Worm (Caenorhabditis elegans) whole organism, L3 larva: ENCODE results near the gene F27B3.8.

Experiments used
- aly-2 ChIP-seq: fragments of 150-350 bp; optimal IDR thresholded peaks from 2 replicates; lab custom pipeline; 2014; ENCODE audit warnings: missing biosample characterization, missing genetic modification characterization
- ceh-16 ChIP-seq: sonication (generic microtip); optimal IDR thresholded peaks from 2 replicates; lab custom pipeline; 2017; ENCODE audit warnings: missing biosample characterization, missing genetic modification characterization
- elt-2 ChIP-seq: sonication (generic microtip); optimal IDR thresholded peaks from 2 replicates; lab custom pipeline; 2016; ENCODE audit warnings: missing genetic modification reagents, mild to moderate bottlenecking, missing genetic modification characterization, missing compliant biosample characterization
- mdl-1 ChIP-seq: fragments of 150-350 bp; optimal IDR thresholded peaks from 2 replicates; lab custom pipeline; 2014; ENCODE audit warnings: missing biosample characterization, missing genetic modification characterization
- nhr-12 ChIP-seq: fragments of 150-350 bp; optimal IDR thresholded peaks from 2 replicates; lab custom pipeline; 2014; ENCODE audit warnings: missing biosample characterization, missing genetic modification characterization
- nhr-237 ChIP-seq: fragments of 150-350 bp; optimal IDR thresholded peaks from 2 replicates; lab custom pipeline; 2014; ENCODE audit warnings: missing biosample characterization, missing genetic modification characterization
- nhr-76 ChIP-seq: fragments of 150-350 bp; sonication (generic microtip); optimal IDR thresholded peaks from 5 replicates; lab custom pipeline; 2014; ENCODE audit warnings: missing biosample characterization, missing genetic modification characterization
- pha-4 ChIP-seq: fragments of 150-350 bp; optimal IDR thresholded peaks from 2 replicates; lab custom pipeline; 2014; ENCODE audit warnings: missing biosample characterization, missing genetic modification reagents, missing genetic modification characterization
- sea-2 ChIP-seq: fragments of 150-350 bp; sonication (generic microtip); optimal IDR thresholded peaks from 4 replicates; lab custom pipeline; 2014; ENCODE audit warnings: missing biosample characterization, missing genetic modification reagents, missing genetic modification characterization
- skn-1 ChIP-seq: fragments of 150-350 bp; optimal IDR thresholded peaks from 2 replicates; lab custom pipeline; 2014; ENCODE audit warnings: missing biosample characterization, missing genetic modification characterization
- snpc-4 ChIP-seq: fragments of 150-350 bp; optimal IDR thresholded peaks from 2 replicates; lab custom pipeline; 2014; ENCODE audit warnings: missing biosample characterization, missing genetic modification characterization
- unc-39 ChIP-seq: sonication (generic microtip); optimal IDR thresholded peaks from 4 replicates; lab custom pipeline; 2017; ENCODE audit warnings: missing biosample characterization, missing genetic modification characterization
- unc-62 ChIP-seq: fragments of 150-350 bp; sonication (generic microtip); optimal IDR thresholded peaks from 4 replicates; lab custom pipeline; 2014; ENCODE audit warnings: missing biosample characterization, missing genetic modification reagents, missing genetic modification characterization

- no peak for TF ChIP-seq mdl-1
- TF ChIP-seq nhr-12 = no peak
- TF ChIP-seq ceh-16 (tag; lab: Kevin White, UChicago) = no peak
- no peak for TF ChIP-seq snpc-4 (tag; lab: Kevin White, UChicago)
- TF ChIP-seq aly-2 (tag; lab: Kevin White, UChicago) = no peak
- TF ChIP-seq skn-1 (tag; lab: Kevin White, UChicago) = no peak
- TF ChIP-seq unc-39 (tag; lab: Kevin White, UChicago) = no peak
- TF ChIP-seq nhr-76 (tag; lab: Kevin White, UChicago) = no peak
- TF ChIP-seq elt-2 (tag; lab: Kevin White, UChicago) = no peak
- TF ChIP-seq sea-2 (GFP tag; lab: Kevin White, UChicago) = no peak
- TF ChIP-seq nhr-237 (tag; lab: Kevin White, UChicago) = no peak
- TF ChIP-seq unc-62 (GFP tag; lab: Kevin White, UChicago) = no peak
- TF ChIP-seq pha-4 = no peak
Measured at ce11 chrIII:6607646-6608045, 28.1 kb downstream of the F27B3.8 start.
